Worm (Caenorhabditis elegans) whole organism, L4 larva: Measurements from ENCODE around the gene C04B4.4.
"Not testable (repeated sequence)": the region's sequence is repeated elsewhere in the genome, so short reads cannot be mapped to it uniquely, and the experiment has no call there.

Experiments used
- ZK337.2 ChIP-seq: fragments of 200-800 bp; sonication (Bioruptor generic); IDR thresholded peaks from 2 replicates; pipeline ENCODE4 v1.3.6; 2022; ENCODE audit warnings: missing genetic modification reagents, missing genetic modification characterization, missing compliant biosample characterization
- ZK546.5 ChIP-seq, 2 experiments: sonication (generic microtip); optimal IDR thresholded peaks; 2 replicates each; lab custom pipeline; 2017; ENCODE audit warnings: missing biosample characterization in 2 of 2, missing genetic modification characterization in 2 of 2
- ama-1 ChIP-seq: fragments of 150-350 bp; optimal IDR thresholded peaks from 2 replicates; lab custom pipeline; 2014; ENCODE audit warnings: inconsistent platforms, mixed read lengths
- attf-4 ChIP-seq: sonication (generic microtip); optimal IDR thresholded peaks from 3 replicates; lab custom pipeline; 2017; ENCODE audit warnings: missing biosample characterization, missing genetic modification characterization
- ceh-32 ChIP-seq: sonication (generic microtip); optimal IDR thresholded peaks from 2 replicates; lab custom pipeline; 2016; ENCODE audit warnings: mild to moderate bottlenecking, missing genetic modification characterization, missing compliant biosample characterization; ENCODE audit not compliant: poor library complexity
- ceh-62 ChIP-seq: sonication (generic microtip); optimal IDR thresholded peaks from 2 replicates; lab custom pipeline; 2017; ENCODE audit warnings: missing biosample characterization, missing genetic modification characterization
- ceh-82 ChIP-seq: sonication (generic microtip); optimal IDR thresholded peaks from 2 replicates; lab custom pipeline; 2017; ENCODE audit warnings: missing biosample characterization, missing genetic modification characterization
- ces-1 ChIP-seq: fragments of 150-350 bp; sonication (generic microtip); optimal IDR thresholded peaks from 4 replicates; lab custom pipeline; 2014; ENCODE audit warnings: missing biosample characterization, missing genetic modification reagents, missing genetic modification characterization
- dmd-6 ChIP-seq: fragments of 200-800 bp; sonication (Bioruptor generic); IDR thresholded peaks from 2 replicates; pipeline ENCODE4 v1.3.6; 2022; ENCODE audit warnings: missing genetic modification reagents, missing genetic modification characterization, missing compliant biosample characterization
- dmd-8 ChIP-seq: fragments of 200-800 bp; sonication (Bioruptor generic); IDR thresholded peaks from 2 replicates; pipeline ENCODE4 v1.3.6; 2022; ENCODE audit warnings: missing genetic modification characterization, missing compliant biosample characterization
- dpl-1 ChIP-seq: fragments of 150-350 bp; optimal IDR thresholded peaks from 2 replicates; lab custom pipeline; 2014; ENCODE audit warnings: missing biosample characterization, missing genetic modification reagents, missing genetic modification characterization
- dve-1 ChIP-seq: sonication (generic microtip); optimal IDR thresholded peaks from 2 replicates; lab custom pipeline; 2017; ENCODE audit warnings: antibody characterized with exemption, mild to moderate bottlenecking, missing genetic modification characterization, missing compliant biosample characterization; ENCODE audit not compliant: insufficient read depth
- egl-43 ChIP-seq: fragments of 200-800 bp; sonication (Bioruptor generic); IDR thresholded peaks from 2 replicates; pipeline ENCODE4 v1.3.6; 2022; ENCODE audit warnings: missing genetic modification reagents, missing genetic modification characterization, missing compliant biosample characterization
- fos-1 ChIP-seq: fragments of 150-350 bp; optimal IDR thresholded peaks from 2 replicates; lab custom pipeline; 2014; ENCODE audit warnings: missing biosample characterization, missing genetic modification characterization
- hlh-30 ChIP-seq: sonication (generic microtip); optimal IDR thresholded peaks from 2 replicates; lab custom pipeline; 2017; ENCODE audit warnings: antibody characterized with exemption, mild to moderate bottlenecking, missing genetic modification characterization, missing compliant biosample characterization; ENCODE audit not compliant: insufficient read depth
- jun-1 ChIP-seq: fragments of 150-350 bp; optimal IDR thresholded peaks from 2 replicates; lab custom pipeline; 2014; ENCODE audit warnings: missing biosample characterization, missing genetic modification reagents, missing genetic modification characterization
- lir-3 ChIP-seq: sonication (generic microtip); optimal IDR thresholded peaks from 2 replicates; lab custom pipeline; 2016; ENCODE audit warnings: mild to moderate bottlenecking, missing genetic modification characterization, missing compliant biosample characterization
- lsy-2 ChIP-seq, 2 experiments: fragments of 150-350 bp in 1 of 2; sonication (generic microtip) in 1 of 2; optimal IDR thresholded peaks; 2 replicates each; lab custom pipeline; 2014 to 2017; ENCODE audit warnings: missing biosample characterization in 2 of 2, missing genetic modification characterization in 2 of 2
- madf-9 ChIP-seq: fragments of 200-800 bp; sonication (Bioruptor generic); conservative IDR thresholded peaks from 2 replicates; pipeline ENCODE4 v1.3.6; 2022; ENCODE audit warnings: missing genetic modification reagents, missing genetic modification characterization, missing compliant biosample characterization
- mdt-29 ChIP-seq: fragments of 200-800 bp; sonication (Bioruptor generic); IDR thresholded peaks from 2 replicates; pipeline ENCODE4 v1.3.6; 2022; ENCODE audit warnings: missing genetic modification reagents, missing genetic modification characterization, missing compliant biosample characterization
- mxl-2 ChIP-seq: fragments of 200-800 bp; sonication (Bioruptor generic); conservative IDR thresholded peaks from 2 replicates; pipeline ENCODE4 v1.3.6; 2022; ENCODE audit warnings: missing genetic modification reagents, missing genetic modification characterization, missing compliant biosample characterization
- pha-4 ChIP-seq, 2 experiments: fragments of 150-350 bp in 1 of 2; fragments of 200-800 bp in 1 of 2; sonication (Bioruptor generic) in 1 of 2; IDR thresholded peaks in 1 of 2; optimal IDR thresholded peaks in 1 of 2; 2 replicates each; pipeline versions ENCODE4 v1.3.6 to Lab custom; 2014 to 2022; ENCODE audit warnings: missing genetic modification characterization in 2 of 2, missing genetic modification reagents in 2 of 2, missing biosample characterization in 1 of 2, missing compliant biosample characterization in 1 of 2
- snpc-1.2 ChIP-seq: fragments of 200-800 bp; sonication (Bioruptor generic); IDR thresholded peaks from 2 replicates; pipeline ENCODE4 v1.3.6; 2022; ENCODE audit warnings: missing genetic modification reagents, missing genetic modification characterization, missing compliant biosample characterization
- spr-1 ChIP-seq: sonication (generic microtip); optimal IDR thresholded peaks from 2 replicates; lab custom pipeline; 2016; ENCODE audit warnings: mild to moderate bottlenecking, missing genetic modification characterization, missing compliant biosample characterization
- tra-1 ChIP-seq: fragments of 200-800 bp; sonication (Bioruptor generic); IDR thresholded peaks from 2 replicates; pipeline ENCODE4 v1.3.6; 2022; ENCODE audit warnings: missing genetic modification reagents, missing genetic modification characterization, missing compliant biosample characterization
- unc-62 ChIP-seq, 3 experiments: fragments of 150-350 bp in 1 of 3; sonication (generic microtip); optimal IDR thresholded peaks in 2 of 3; peaks in 1 of 3; 1 replicate in 1 of 3; 2 replicates in 2 of 3; lab custom pipeline; 2014 to 2017; ENCODE audit warnings: missing biosample characterization in 3 of 3, missing genetic modification characterization in 3 of 3, missing genetic modification reagents in 3 of 3, missing genotype in 1 of 3

C04B4.4 gene

DNA sequence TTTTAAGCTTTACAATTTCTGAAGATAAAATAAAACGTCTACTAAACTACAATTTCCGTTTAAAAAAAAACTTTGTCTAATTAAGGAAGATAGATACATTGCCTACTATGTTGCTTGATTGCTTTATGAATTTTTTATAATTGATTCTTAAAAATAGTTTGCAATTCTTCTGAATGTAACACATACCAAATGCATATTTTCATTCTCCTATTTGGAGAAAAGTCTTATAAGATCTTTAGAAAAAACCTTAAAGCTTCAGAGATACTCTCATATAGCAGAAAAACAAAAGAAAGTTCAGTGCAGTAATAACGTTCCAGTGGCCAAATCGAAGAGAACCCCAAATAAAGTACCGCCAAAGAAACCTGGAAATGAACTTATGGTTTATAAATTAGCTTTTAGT, 15.9 kb downstream of the C04B4.4 start, which contains the start of gene phf-32:
Gene phf-32, plus strand, starts transcription at position 301 of the 400 bp plus-strand sequence.
- TF ChIP-seq egl-43 (GFP tag; lab: Robert Waterston, UW) (no peak), dpl-1 (GFP tag; lab: Kevin White, UChicago) (no peak), lsy-2 (tag; optimal IDR thresholded peaks at IDR 0.05; lab: Kevin White, UChicago) (no peak), spr-1 (tag; lab: Kevin White, UChicago) (no peak), jun-1 (tag; lab: Kevin White, UChicago) (no peak), ceh-32 (no peak), pha-4 (GFP tag; IDR thresholded peaks at IDR 0.05; lab: Robert Waterston, UW) (no peak), pha-4 (tag; optimal IDR thresholded peaks at IDR 0.05; lab: Kevin White, UChicago) (no peak), dve-1 (tag; lab: Kevin White, UChicago) (no peak), mdt-29 (GFP tag; lab: Robert Waterston, UW) (no peak), fos-1 (no peak)

DNA sequence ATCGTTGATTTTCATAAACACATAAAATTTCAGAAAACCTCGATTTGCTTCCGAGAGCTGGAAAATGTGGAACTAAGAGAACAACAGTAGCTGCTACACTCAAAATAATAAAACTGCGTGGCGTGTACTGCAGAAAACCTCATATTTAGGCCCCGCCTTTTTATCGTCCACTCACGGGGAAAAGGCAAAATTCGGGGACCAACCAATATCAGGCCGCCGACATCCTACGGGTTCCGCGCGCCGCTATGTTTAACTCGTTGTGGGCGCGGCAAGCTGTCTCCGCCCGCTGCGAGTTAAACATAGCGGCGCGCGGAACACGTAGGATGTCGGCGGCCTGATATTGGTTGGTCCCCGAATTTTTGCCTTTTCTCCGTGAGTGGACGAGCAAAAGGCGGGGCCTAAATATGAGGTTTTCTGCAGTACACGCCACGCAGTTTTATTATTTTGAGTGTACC, 17.4 kb downstream of the C04B4.4 start, which contains the start of gene F17A2.16:
Gene F17A2.16, plus strand, starts transcription at position 405 of the 455 bp plus-strand sequence.
- TF ChIP-seq snpc-1.2 (GFP tag; lab: Robert Waterston, UW) (peak; percentile 82), unc-62 (GFP tag; optimal IDR thresholded peaks at IDR 0.05 in 1 of 2; lab: Kevin White, UChicago) (peak in 1 of 2 experiments; percentile 54)
- TF ChIP-seq unc-62 (tag; optimal IDR thresholded peaks at IDR 0.05; lab: Kevin White, UChicago): not testable (repeated sequence)

DNA sequence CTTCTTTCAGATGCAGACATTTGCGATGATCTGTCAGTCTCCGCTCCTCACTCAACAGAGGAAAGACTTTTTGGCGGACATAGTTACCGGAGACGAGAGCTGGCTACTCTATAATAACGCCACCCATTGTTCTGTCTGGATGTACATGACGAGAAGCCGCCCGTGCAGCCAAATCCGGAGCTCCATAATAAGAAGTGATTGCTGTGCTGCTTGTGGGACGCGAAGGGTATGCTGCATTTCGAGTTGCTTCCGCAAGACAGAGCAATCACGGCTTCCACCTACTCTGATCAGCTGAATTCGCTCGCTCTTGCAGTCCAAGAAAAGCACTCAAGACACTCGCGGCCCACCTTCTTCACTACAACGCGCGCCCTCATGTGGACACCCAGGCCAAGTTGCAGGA, 23.1 kb downstream of the C04B4.4 start:
- 0 out of 2 replicates have a peak, but pooled peaks have one; percentile 5 for TF ChIP-seq madf-9 (GFP tag; lab: Robert Waterston, UW)
- peak; percentile 59; the same call in 1 of the 2 replicates for TF ChIP-seq mxl-2 (GFP tag; lab: Robert Waterston, UW)
- TF ChIP-seq dmd-6: no peak

DNA sequence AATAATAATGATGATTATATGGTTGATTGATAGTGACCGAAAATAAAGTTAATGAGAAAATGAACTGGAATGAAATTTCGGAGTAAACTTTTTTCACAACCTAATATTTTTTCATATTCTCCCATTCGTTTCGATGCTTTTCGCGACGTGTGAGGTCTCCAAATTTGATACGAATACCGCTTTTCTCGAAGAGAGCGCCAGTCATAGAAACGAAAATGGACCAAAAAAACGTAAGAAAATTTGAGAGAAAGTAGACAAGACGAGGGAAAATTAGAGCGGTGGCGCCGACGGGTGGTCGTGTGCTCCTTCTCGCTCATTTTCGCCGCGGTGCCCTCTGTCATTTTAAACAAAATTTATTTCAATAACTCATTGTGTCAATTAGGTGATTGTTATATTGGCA, 23.8 kb downstream of the C04B4.4 start:
- TF ChIP-seq hlh-30 (tag; lab: Kevin White, UChicago) (no peak), unc-62 (GFP tag; optimal IDR thresholded peaks at IDR 0.05 in 1 of 2; lab: Kevin White, UChicago) (peak in 1 of 2 experiments; percentile 79), unc-62 (tag; optimal IDR thresholded peaks at IDR 0.05; lab: Kevin White, UChicago) (no peak), lir-3 (tag; lab: Kevin White, UChicago) (no peak), ces-1 (no peak), ceh-82 (tag; lab: Kevin White, UChicago) (no peak), dmd-8 (GFP tag; lab: Robert Waterston, UW) (no peak), attf-4 (tag; lab: Kevin White, UChicago) (no peak), mxl-2 (GFP tag; lab: Robert Waterston, UW) (no peak), tra-1 (GFP tag; lab: Robert Waterston, UW) (peak; percentile 81; the same call in 1 of the 2 replicates)

DNA sequence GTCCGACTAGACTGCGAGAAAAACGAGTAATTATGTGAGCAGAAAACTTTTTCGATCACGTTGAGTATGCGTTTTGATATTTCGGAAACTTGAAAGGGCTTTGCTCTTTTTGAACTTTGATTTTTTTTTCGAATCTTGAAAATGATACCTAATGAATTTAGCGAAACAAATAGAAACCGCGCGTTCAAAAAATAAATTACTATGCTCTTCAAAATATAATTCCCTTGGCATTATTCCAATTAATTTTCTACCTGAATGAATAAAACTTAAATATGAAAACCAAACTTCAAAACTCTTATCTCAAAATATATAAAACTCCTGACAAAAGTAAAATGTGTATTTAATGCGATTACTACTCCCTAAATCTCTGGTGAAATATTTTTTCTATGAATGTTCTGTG, 24.6 kb downstream of the C04B4.4 start, which contains the start of gene xtr-2:
Gene xtr-2, plus strand, starts transcription at position 301 of the 400 bp plus-strand sequence.
- TF ChIP-seq dmd-8 (GFP tag; lab: Robert Waterston, UW) (no peak), ZK337.2 (GFP tag; lab: Robert Waterston, UW) (no peak), ZK546.5 (tag; optimal IDR thresholded peaks at IDR 0.05; lab: Kevin White, UChicago) (no peak), ceh-62 (no peak), ama-1 (lab: Kevin White, UChicago) (no peak)

DNA sequence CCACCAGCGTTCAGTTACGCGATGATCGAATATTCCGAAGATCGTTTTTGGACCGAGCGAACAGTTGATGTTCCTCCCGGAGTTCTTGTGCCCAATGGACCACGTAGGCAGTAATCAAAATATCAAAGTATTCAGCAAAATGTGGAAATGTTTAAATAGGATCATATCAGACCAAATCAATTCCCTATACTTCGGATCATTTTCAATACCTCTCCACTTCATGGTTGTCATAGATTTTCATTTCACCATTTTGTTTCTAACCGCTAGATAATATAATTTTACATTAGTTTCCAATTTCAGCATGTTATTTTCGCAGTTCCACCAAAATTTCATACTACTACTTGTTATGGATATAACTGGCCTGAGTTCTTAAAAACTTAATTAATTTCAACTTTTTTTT, 26.9 kb downstream of the C04B4.4 start:
- TF ChIP-seq mxl-2 (GFP tag; lab: Robert Waterston, UW): no peak
- peak in 1 of 2 experiments; percentile 91 for TF ChIP-seq unc-62 (GFP tag; optimal IDR thresholded peaks at IDR 0.05 in 1 of 2; lab: Kevin White, UChicago)
- no peak for TF ChIP-seq unc-62 (tag; optimal IDR thresholded peaks at IDR 0.05; lab: Kevin White, UChicago)
- TF ChIP-seq, all 104 proteins: peak for 1
